Fruit fly (Drosophila melanogaster): Measurements from ENCODE around the gene Mnt.

Gene Mnt

dm6 chrX:3741611-3742001, 70.0 kb downstream of the Mnt start:
- TF ChIP-seq E2f1 (GFP tag; IDR thresholded peaks at IDR 0.05), result no peak
- TF ChIP-seq CrebB (tag; optimal IDR thresholded peaks at IDR 0.05), result no peak
- peak; percentile 99 for TF ChIP-seq CG31224 (GFP tag; IDR thresholded peaks at IDR 0.05)
- no peak for TF ChIP-seq pzg (GFP tag; optimal IDR thresholded peaks at IDR 0.05)
- TF ChIP-seq nmo (GFP tag; optimal IDR thresholded peaks at IDR 0.05), result no peak
- no peak for TF ChIP-seq zfh1 (GFP tag; IDR thresholded peaks at IDR 0.05)
- TF ChIP-seq sd (tag; optimal IDR thresholded peaks at IDR 0.05), result peak; percentile 99
- TF ChIP-seq Doc3 (GFP tag; IDR thresholded peaks at IDR 0.05; ENCODE audit: partially characterized antibody), result no peak
- TF ChIP-seq sim (GFP tag; IDR thresholded peaks at IDR 0.05), result no peak
- peak; percentile 21 for TF ChIP-seq HLHmδ (GFP tag; optimal IDR thresholded peaks at IDR 0.05)
- TF ChIP-seq CG2889 (GFP tag; IDR thresholded peaks at IDR 0.05), result no peak
- TF ChIP-seq CG1024 (GFP tag; IDR thresholded peaks at IDR 0.05), result no peak

- TF ChIP-seq pho (GFP tag; optimal IDR thresholded peaks at IDR 0.05) (peak; percentile 99), bigmax (GFP tag; optimal IDR thresholded peaks at IDR 0.05) (peak; percentile 83), CG6272 (GFP tag; IDR thresholded peaks at IDR 0.05) (peak; percentile 99), bab2 (GFP tag; optimal IDR thresholded peaks at IDR 0.05) (peak; percentile 99), CG11398 (GFP tag; optimal IDR thresholded peaks at IDR 0.05) (peak; percentile 99), CG10209 (GFP tag; optimal IDR thresholded peaks at IDR 0.05) (peak; percentile 100), caup (GFP tag; optimal IDR thresholded peaks at IDR 0.05; ENCODE audit: severe bottlenecking) (peak; percentile 100), gfzf (GFP tag; optimal IDR thresholded peaks at IDR 0.05) (peak; percentile 43), dmrt11E (tag; optimal IDR thresholded peaks at IDR 0.05) (peak; percentile 100), CG9609 (GFP tag; optimal IDR thresholded peaks at IDR 0.05) (peak; percentile 99), CG15479 (GFP tag; optimal IDR thresholded peaks at IDR 0.05) (peak; percentile 84), CG14441 (GFP tag; IDR thresholded peaks at IDR 0.05) (peak; percentile 100), grau (tag; optimal IDR thresholded peaks at IDR 0.05) (peak; percentile 99), repo (GFP tag; optimal IDR thresholded peaks at IDR 0.05) (peak; percentile 99), CG1233 (GFP tag; optimal IDR thresholded peaks at IDR 0.05) (peak; percentile 99), CG17186 (GFP tag; optimal IDR thresholded peaks at IDR 0.05) (peak; percentile 95), tio (GFP tag; optimal IDR thresholded peaks at IDR 0.05) (peak; percentile 99), CG4820 (GFP tag; optimal IDR thresholded peaks at IDR 0.05) (peak; percentile 99), lmd (GFP tag; IDR thresholded peaks at IDR 0.05) (peak; percentile 99), CG3726 (GFP tag; IDR thresholded peaks at IDR 0.05) (peak; percentile 99), fu2 (GFP tag; optimal IDR thresholded peaks at IDR 0.05) (peak; percentile 99), CG12155 (GFP tag; optimal IDR thresholded peaks at IDR 0.05) (peak; percentile 99), Aef1 (GFP tag; IDR thresholded peaks at IDR 0.05) (peak; percentile 99), corto (GFP tag; optimal IDR thresholded peaks at IDR 0.05) (peak; percentile 99), Doc3 (GFP tag; IDR thresholded peaks at IDR 0.05; ENCODE audit: partially characterized antibody) (0 out of 3 replicates have a peak, but pooled peaks have one; percentile 2), z (GFP tag; IDR thresholded peaks at IDR 0.05) (peak; percentile 88), pros (GFP tag; optimal IDR thresholded peaks at IDR 0.05) (peak; percentile 96), CG12299 (tag; optimal IDR thresholded peaks at IDR 0.05) (peak; percentile 99), Ptx1 (GFP tag; IDR thresholded peaks at IDR 0.05) (peak; percentile 100), ap (GFP tag; IDR thresholded peaks at IDR 0.05) (peak; percentile 100), CG13287 (GFP tag; IDR thresholded peaks at IDR 0.05; ENCODE audit: partially characterized antibody) (peak; percentile 25), CG1529 (GFP tag; optimal IDR thresholded peaks at IDR 0.05) (peak; percentile 99), Hr51 (GFP tag; optimal IDR thresholded peaks at IDR 0.05) (peak; percentile 99), pita (GFP tag; optimal IDR thresholded peaks at IDR 0.05) (no peak), Rfx (GFP tag; IDR thresholded peaks at IDR 0.05) (peak; percentile 100), vnd (GFP tag; IDR thresholded peaks at IDR 0.05; ENCODE audit: partially characterized antibody) (no peak), CG17912 (GFP tag; optimal IDR thresholded peaks at IDR 0.05) (peak; percentile 99)
Observed at dm6 chrX:3742002-3742722, 70.6 kb downstream of the Mnt start.
